Fruit fly (Drosophila melanogaster) whole organism, embryonic: ENCODE results near the gene CG8952.

Experiments
- Bgb ChIP-seq: fragments of 200-800 bp; sonication (Bioruptor generic); IDR thresholded peaks from 2 replicates; pipeline ENCODE4 v1.3.6; 2022; ENCODE audit warnings: missing biosample characterization, missing genetic modification characterization; ENCODE audit not compliant: partially characterized antibody
- CG1024 ChIP-seq: fragments of 200-800 bp; sonication (Bioruptor generic); IDR thresholded peaks from 2 replicates; pipeline ENCODE4 v1.3.6; 2022; ENCODE audit warnings: missing biosample characterization, missing genetic modification characterization
- CG11456 ChIP-seq: fragments of 200-800 bp; sonication (Bioruptor generic); IDR thresholded peaks from 3 replicates; pipeline ENCODE4 v1.3.6; 2022; ENCODE audit warnings: missing biosample characterization, missing genetic modification characterization
- CG13287 ChIP-seq: fragments of 200-800 bp; sonication (Bioruptor generic); IDR thresholded peaks from 2 replicates; pipeline ENCODE4 v1.3.6; 2022; ENCODE audit warnings: missing biosample characterization, missing genetic modification characterization; ENCODE audit not compliant: partially characterized antibody
- CG14710 ChIP-seq: fragments of 200-800 bp; sonication (Bioruptor generic); optimal IDR thresholded peaks from 3 replicates; lab custom pipeline; 2019; ENCODE audit warnings: missing biosample characterization, mild to moderate bottlenecking, missing genetic modification characterization, moderate library complexity
- CG14860 ChIP-seq: fragments of 200-800 bp; sonication (Bioruptor generic); IDR thresholded peaks from 3 replicates; pipeline ENCODE4 v1.3.6; 2022; ENCODE audit warnings: missing biosample characterization, missing genetic modification characterization; ENCODE audit not compliant: partially characterized antibody
- CG30020 ChIP-seq: fragments of 200-800 bp; optimal IDR thresholded peaks from 2 replicates; lab custom pipeline; 2019; ENCODE audit warnings: missing biosample characterization, mild to moderate bottlenecking, missing genetic modification characterization, moderate library complexity
- CG3847 ChIP-seq: fragments of 200-800 bp; sonication (Bioruptor generic); IDR thresholded peaks from 2 replicates; pipeline ENCODE4 v1.3.6; 2022; ENCODE audit warnings: missing biosample characterization, missing genetic modification characterization
- CG42726 ChIP-seq: fragments of 200-800 bp; sonication (Bioruptor generic); IDR thresholded peaks from 2 replicates; pipeline ENCODE4 v1.3.6; 2022; ENCODE audit warnings: missing biosample characterization, missing genetic modification characterization; ENCODE audit not compliant: partially characterized antibody
- CG7963 ChIP-seq: fragments of 200-800 bp; sonication (Bioruptor generic); IDR thresholded peaks from 3 replicates; pipeline ENCODE4 v1.3.6; 2022; ENCODE audit warnings: missing biosample characterization, missing genetic modification characterization; ENCODE audit not compliant: partially characterized antibody
- CG9932 ChIP-seq: fragments of 200-800 bp; sonication (Bioruptor generic); IDR thresholded peaks from 2 replicates; pipeline ENCODE4 v1.3.6; 2022; ENCODE audit warnings: missing biosample characterization, missing genetic modification characterization
- Dll ChIP-seq: fragments of 200-800 bp; sonication (Bioruptor generic); IDR thresholded peaks from 4 replicates; pipeline ENCODE4 v1.3.6; 2022; ENCODE audit warnings: missing biosample characterization, missing genetic modification characterization; ENCODE audit not compliant: partially characterized antibody
- Doc3 ChIP-seq: fragments of 200-800 bp; sonication (Bioruptor generic); IDR thresholded peaks from 3 replicates; pipeline ENCODE4 v1.3.6; 2022; ENCODE audit warnings: missing biosample characterization, missing genetic modification characterization; ENCODE audit not compliant: partially characterized antibody
- Hr78 ChIP-seq, 2 experiments: fragments of 200-800 bp in 1 of 2; fragments of >200 bp in 1 of 2; sonication (Bioruptor generic) in 1 of 2; optimal IDR thresholded peaks; 2 replicates each; lab custom pipeline; 2017 to 2019; ENCODE audit warnings: missing biosample characterization in 2 of 2, missing genetic modification characterization in 2 of 2, mild to moderate bottlenecking in 1 of 2, moderate library complexity in 1 of 2
- MBD-R2 ChIP-seq: fragments of 200-800 bp; sonication (Bioruptor generic); IDR thresholded peaks from 2 replicates; pipeline ENCODE4 v1.3.6; 2022; ENCODE audit warnings: missing biosample characterization, missing genetic modification characterization
- Med ChIP-seq: fragments of 200-800 bp; sonication (Bioruptor generic); peaks from one replicate; lab custom pipeline; 2016; ENCODE audit warnings: missing biosample characterization, missing genetic modification characterization, mild to moderate bottlenecking, inconsistent platforms, moderate library complexity
- Opbp ChIP-seq: fragments of 200-800 bp; sonication (Bioruptor generic); IDR thresholded peaks from 3 replicates; pipeline ENCODE4 v1.3.6; 2022; ENCODE audit warnings: missing biosample characterization, missing genetic modification characterization; ENCODE audit not compliant: partially characterized antibody
- Ptx1 ChIP-seq: fragments of 200-800 bp; sonication (Bioruptor generic); IDR thresholded peaks from 2 replicates; pipeline ENCODE4 v1.3.6; 2022; ENCODE audit warnings: missing biosample characterization, missing genetic modification characterization
- Scr ChIP-seq: fragments of 200-800 bp; sonication (Bioruptor generic); IDR thresholded peaks from 2 replicates; pipeline ENCODE4 v1.3.6; 2022; ENCODE audit warnings: missing biosample characterization, missing genetic modification characterization; ENCODE audit not compliant: partially characterized antibody
- Sry-δ ChIP-seq: fragments of 200-800 bp; sonication (Bioruptor generic); optimal IDR thresholded peaks from 2 replicates; lab custom pipeline; 2016; ENCODE audit warnings: missing biosample characterization, missing genetic modification characterization
- amos ChIP-seq: fragments of 200-800 bp; sonication (Bioruptor generic); IDR thresholded peaks from 2 replicates; pipeline ENCODE4 v1.3.6; 2022; ENCODE audit warnings: missing biosample characterization, missing genetic modification characterization; ENCODE audit not compliant: partially characterized antibody
- ato ChIP-seq: fragments of 200-800 bp; sonication (Bioruptor generic); IDR thresholded peaks from 2 replicates; pipeline ENCODE4 v1.3.6; 2022; ENCODE audit warnings: missing biosample characterization, missing genetic modification characterization; ENCODE audit not compliant: partially characterized antibody
- bbx ChIP-seq: fragments of 200-800 bp; sonication (Bioruptor generic); IDR thresholded peaks from 2 replicates; pipeline ENCODE4 v1.3.6; 2022; ENCODE audit warnings: missing biosample characterization, missing genetic modification characterization; ENCODE audit not compliant: partially characterized antibody
- chinmo ChIP-seq: fragments of 200-800 bp; sonication (Bioruptor generic); IDR thresholded peaks from 4 replicates; pipeline ENCODE4 v1.3.6; 2022; ENCODE audit warnings: missing biosample characterization, missing genetic modification characterization; ENCODE audit not compliant: partially characterized antibody
- gfzf ChIP-seq: fragments of 200-800 bp; sonication (Bioruptor generic); optimal IDR thresholded peaks from 2 replicates; lab custom pipeline; 2016; ENCODE audit warnings: missing biosample characterization, mild to moderate bottlenecking, missing genetic modification characterization, moderate library complexity
- hb ChIP-seq: fragments of 200-800 bp; sonication (Bioruptor generic); IDR thresholded peaks from 3 replicates; pipeline ENCODE4 v1.3.6; 2022; ENCODE audit warnings: missing biosample characterization, missing genetic modification characterization; ENCODE audit not compliant: partially characterized antibody
- hbn ChIP-seq: fragments of 200-800 bp; sonication (Bioruptor generic); IDR thresholded peaks from 2 replicates; pipeline ENCODE4 v1.3.6; 2022; ENCODE audit warnings: missing biosample characterization, missing genetic modification characterization; ENCODE audit not compliant: partially characterized antibody
- inv ChIP-seq: fragments of 200-800 bp; sonication (Bioruptor generic); IDR thresholded peaks from 2 replicates; pipeline ENCODE4 v1.3.6; 2022; ENCODE audit warnings: missing biosample characterization, missing genetic modification characterization; ENCODE audit not compliant: partially characterized antibody
- klu ChIP-seq: fragments of 200-800 bp; sonication (Bioruptor generic); IDR thresholded peaks from 2 replicates; pipeline ENCODE4 v1.3.6; 2022; ENCODE audit warnings: missing biosample characterization, missing genetic modification characterization
- knrl ChIP-seq: fragments of 200-800 bp; sonication (Bioruptor generic); IDR thresholded peaks from 3 replicates; pipeline ENCODE4 v1.3.6; 2022; ENCODE audit warnings: missing biosample characterization, missing genetic modification characterization; ENCODE audit not compliant: partially characterized antibody
- lola ChIP-seq, 3 experiments: fragments of >200 bp in 2 of 3; fragments of 200-800 bp in 1 of 3; sonication (Bioruptor generic) in 1 of 3; optimal IDR thresholded peaks; 2 replicates each; lab custom pipeline; 2017 to 2019; ENCODE audit warnings: missing biosample characterization in 3 of 3, missing genetic modification characterization in 3 of 3, mild to moderate bottlenecking in 1 of 3, moderate library complexity in 1 of 3
- mld ChIP-seq: fragments of 200-800 bp; sonication (Bioruptor generic); IDR thresholded peaks from 3 replicates; pipeline ENCODE4 v1.3.6; 2022; ENCODE audit warnings: missing biosample characterization, missing genetic modification characterization; ENCODE audit not compliant: partially characterized antibody
- nerfin-2 ChIP-seq: fragments of 200-800 bp; sonication (Bioruptor generic); IDR thresholded peaks from 2 replicates; pipeline ENCODE4 v1.3.6; 2022; ENCODE audit warnings: missing biosample characterization, missing genetic modification characterization; ENCODE audit not compliant: partially characterized antibody
- row ChIP-seq: fragments of 200-800 bp; sonication (Bioruptor generic); IDR thresholded peaks from 3 replicates; pipeline ENCODE4 v1.3.6; 2022; ENCODE audit warnings: missing biosample characterization, missing genetic modification characterization
- sens ChIP-seq: fragments of 200-800 bp; sonication (Bioruptor generic); peaks from one replicate; lab custom pipeline; 2016; ENCODE audit warnings: missing biosample characterization, missing genetic modification characterization
- slbo ChIP-seq: fragments of 200-800 bp; sonication (Bioruptor generic); IDR thresholded peaks from 2 replicates; pipeline ENCODE4 v1.3.6; 2022; ENCODE audit warnings: missing biosample characterization, missing genetic modification characterization
- sna ChIP-seq: fragments of 200-800 bp; sonication (Bioruptor generic); IDR thresholded peaks from 2 replicates; pipeline ENCODE4 v1.3.6; 2022; ENCODE audit warnings: missing biosample characterization, missing genetic modification characterization; ENCODE audit not compliant: partially characterized antibody
- ssp ChIP-seq: fragments of 200-800 bp; sonication (Bioruptor generic); IDR thresholded peaks from 2 replicates; pipeline ENCODE4 v1.3.6; 2022; ENCODE audit warnings: missing biosample characterization, missing genetic modification characterization
- unc-4 ChIP-seq: fragments of 200-800 bp; sonication (Bioruptor generic); IDR thresholded peaks from 2 replicates; pipeline ENCODE4 v1.3.6; 2022; ENCODE audit warnings: missing biosample characterization, missing genetic modification characterization; ENCODE audit not compliant: partially characterized antibody
- vnd ChIP-seq: fragments of 200-800 bp; sonication (Bioruptor generic); IDR thresholded peaks from 3 replicates; pipeline ENCODE4 v1.3.6; 2022; ENCODE audit warnings: missing biosample characterization, missing genetic modification characterization; ENCODE audit not compliant: partially characterized antibody
- zen2 ChIP-seq: fragments of 200-800 bp; sonication (Bioruptor generic); IDR thresholded peaks from 3 replicates; pipeline ENCODE4 v1.3.6; 2022; ENCODE audit warnings: missing biosample characterization, missing genetic modification characterization; ENCODE audit not compliant: partially characterized antibody

Gene CG8952

dm6 chrX:15799085-15799557 lies 32.9 kb upstream of the CG8952 start, which contains the start of the genes sordd2 and CG15602 (continued):
- TF ChIP-seq Dll (GFP tag; lab: Robert Waterston, UW) (peak; percentile 80), CG30020 (tag; lab: Kevin White, UChicago) (peak; percentile 88), Hr78 (GFP tag; optimal IDR thresholded peaks at IDR 0.05; lab: Kevin White, UChicago) (peak in 1 of 2 experiments; percentile 66), mld (GFP tag; lab: Robert Waterston, UW) (0 out of 3 replicates have a peak, but pooled peaks have one; percentile 20), amos (GFP tag; lab: Robert Waterston, UW) (peak; percentile 63), klu (GFP tag; lab: Robert Waterston, UW) (peak; percentile 18; the same call in 1 of the 2 replicates), hb (peak; percentile 76), Med (GFP tag; lab: Kevin White, UChicago) (peak; percentile 15), bbx (GFP tag; lab: Robert Waterston, UW) (peak; percentile 86)
- TF ChIP-seq, all 482 proteins: peak for 33; not testable (repeated sequence) for 449

- TF ChIP-seq Doc3 (GFP tag; lab: Robert Waterston, UW): peak; percentile 82
- peak; percentile 85 for TF ChIP-seq CG7963 (GFP tag; lab: Robert Waterston, UW)
- TF ChIP-seq CG1024: peak; percentile 78
- TF ChIP-seq ato: peak; percentile 81
- TF ChIP-seq MBD-R2: peak; percentile 31; the same call in 1 of the 2 replicates
- TF ChIP-seq Bgb (GFP tag; lab: Robert Waterston, UW): peak; percentile 91
- TF ChIP-seq knrl (GFP tag; lab: Robert Waterston, UW): peak; percentile 93
- TF ChIP-seq Dll (GFP tag; lab: Robert Waterston, UW): peak; percentile 87
- TF ChIP-seq vnd (GFP tag; lab: Robert Waterston, UW): peak; percentile 90
- peak; percentile 98 for TF ChIP-seq ssp
- peak; percentile 2 for TF ChIP-seq gfzf (GFP tag; lab: Kevin White, UChicago)
- peak; percentile 39; the same call in 1 of the 2 replicates for TF ChIP-seq slbo (GFP tag; lab: Robert Waterston, UW)
- TF ChIP-seq nerfin-2 (GFP tag; lab: Robert Waterston, UW): peak; percentile 88
- peak; percentile 31 for TF ChIP-seq sens
- peak; percentile 4 for TF ChIP-seq CG14710 (tag; lab: Kevin White, UChicago)
- 0 out of 2 replicates have a peak, but pooled peaks have one; percentile 23 for TF ChIP-seq Ptx1
- TF ChIP-seq chinmo (GFP tag; lab: Robert Waterston, UW): peak; percentile 86; the same call in 1 of the 4 replicates
- peak; percentile 82 for TF ChIP-seq mld (GFP tag; lab: Robert Waterston, UW)
- peak; percentile 51; the same call in 1 of the 3 replicates for TF ChIP-seq CG11456 (GFP tag; lab: Robert Waterston, UW)
- TF ChIP-seq Sry-δ (GFP tag; lab: Kevin White, UChicago): peak; percentile 76
- peak; percentile 35; the same call in 1 of the 2 replicates for TF ChIP-seq CG3847 (GFP tag; lab: Robert Waterston, UW)
- TF ChIP-seq sna (GFP tag; lab: Robert Waterston, UW): peak; percentile 70; the same call in 1 of the 2 replicates
- TF ChIP-seq row (GFP tag; lab: Robert Waterston, UW): peak; percentile 77
- TF ChIP-seq bbx (GFP tag; lab: Robert Waterston, UW): peak; percentile 85
- peak; percentile 89 for TF ChIP-seq CG13287
- peak; percentile 35; the same call in 1 of the 2 replicates for TF ChIP-seq CG9932 (GFP tag; lab: Robert Waterston, UW)
- peak; percentile 83 for TF ChIP-seq hbn (GFP tag; lab: Robert Waterston, UW)
- TF ChIP-seq Opbp (GFP tag; lab: Robert Waterston, UW): peak; percentile 88
- peak; percentile 95 for TF ChIP-seq inv (GFP tag; lab: Robert Waterston, UW)
- peak in 1 of 3 experiments; percentile 77 for TF ChIP-seq lola (GFP tag; optimal IDR thresholded peaks at IDR 0.05; lab: Kevin White, UChicago)
- TF ChIP-seq CG14860 (GFP tag; lab: Robert Waterston, UW): peak; percentile 89
- peak in 1 of 2 experiments; percentile 58 for TF ChIP-seq Hr78 (GFP tag; optimal IDR thresholded peaks at IDR 0.05; lab: Kevin White, UChicago)
- peak; percentile 75; the same call in 2 of the 3 replicates for TF ChIP-seq zen2 (GFP tag; lab: Robert Waterston, UW)
- peak; percentile 93 for TF ChIP-seq amos (GFP tag; lab: Robert Waterston, UW)
- peak; percentile 87 for TF ChIP-seq CG42726 (GFP tag; lab: Robert Waterston, UW)
- TF ChIP-seq unc-4 (GFP tag; lab: Robert Waterston, UW): peak; percentile 85
- TF ChIP-seq Scr (GFP tag; lab: Robert Waterston, UW): peak; percentile 92
Observed at dm6 chrX:15795951-15796443, 29.8 kb upstream of the CG8952 start, which contains the start of gene sordd1. Gene sordd1 (minus strand): TSS chrX:15796028.
